Worm (Caenorhabditis elegans): ENCODE measurements around the gene Y38H6C.16.

DNA sequence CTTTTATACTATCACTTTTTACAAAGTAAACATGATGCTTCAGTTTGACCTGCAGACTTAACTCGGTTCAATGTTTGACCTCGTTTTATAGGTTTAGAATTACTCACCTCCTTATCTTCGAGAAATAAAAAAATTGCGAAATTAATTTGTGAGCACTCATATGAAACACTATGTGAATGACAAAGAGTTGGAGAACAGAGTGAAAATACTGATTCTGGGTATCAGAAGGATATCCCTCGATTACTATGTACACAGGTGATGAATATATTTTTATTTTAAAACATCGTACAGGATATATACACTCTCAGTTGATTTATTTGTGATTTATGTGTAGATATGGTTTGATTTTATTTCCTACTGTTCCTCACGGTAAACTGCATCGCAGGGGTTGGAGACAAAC, 17.1 kb upstream of the Y38H6C.16 start, which contains the start of gene Y38H6C.23:
- no peak for TF ChIP-seq fkh-10 (GFP tag; optimal IDR thresholded peaks at IDR 0.05)
- no peak for TF ChIP-seq fos-1 (tag; optimal IDR thresholded peaks at IDR 0.05)
- no peak for TF ChIP-seq snpc-4 (tag; optimal IDR thresholded peaks at IDR 0.05)
- no peak for TF ChIP-seq ama-1 (optimal IDR thresholded peaks at IDR 0.05)
- no peak for TF ChIP-seq nhr-23 (tag; optimal IDR thresholded peaks at IDR 0.05)
- TF ChIP-seq lin-15B (tag; optimal IDR thresholded peaks at IDR 0.05): no peak
